Worm (Caenorhabditis elegans) whole organism, L4/young adult: ENCODE data around the gene lpr-6.

Source experiments
- W03F9.2 ChIP-seq: fragments of 150-350 bp; optimal IDR thresholded peaks from 2 replicates; lab custom pipeline; 2014; ENCODE audit warnings: missing biosample characterization, missing genetic modification characterization
- dao-5 ChIP-seq: sonication (generic microtip); optimal IDR thresholded peaks from 2 replicates; lab custom pipeline; 2016; ENCODE audit warnings: missing genotype, missing genetic modification characterization, moderate library complexity, missing compliant biosample characterization
- him-1 ChIP-seq: sonication (generic microtip); optimal IDR thresholded peaks from 2 replicates; lab custom pipeline; 2016; ENCODE audit warnings: missing genotype, missing genetic modification reagents, missing genetic modification characterization, missing compliant biosample characterization

lpr-6 gene

DNA sequence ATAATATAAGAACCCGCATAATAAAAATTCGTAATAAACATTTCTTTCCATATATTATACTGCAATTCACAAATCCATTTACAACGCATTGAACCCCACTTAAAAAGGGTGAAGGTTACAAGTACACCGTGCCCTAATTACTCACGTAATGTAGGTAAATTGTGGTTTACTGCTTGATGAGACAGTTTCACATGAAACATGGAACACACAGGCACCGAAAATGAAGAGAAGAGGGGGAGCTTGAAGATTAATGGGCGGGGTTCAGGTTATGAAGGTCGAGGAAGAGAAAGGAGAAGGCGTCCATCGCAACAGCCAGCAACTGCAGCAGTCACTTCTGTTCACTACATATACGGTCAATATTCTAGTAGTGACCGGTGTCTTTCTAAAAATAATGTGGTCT, at the start of gene lpr-6:
Gene lpr-6, plus strand, starts transcription at position 251 of the 400 bp plus-strand sequence.
- TF ChIP-seq him-1 (tag; lab: Kevin White, UChicago): no peak
- no peak for TF ChIP-seq dao-5 (tag; lab: Kevin White, UChicago)
- no peak for TF ChIP-seq W03F9.2 (tag; lab: Kevin White, UChicago)

DNA sequence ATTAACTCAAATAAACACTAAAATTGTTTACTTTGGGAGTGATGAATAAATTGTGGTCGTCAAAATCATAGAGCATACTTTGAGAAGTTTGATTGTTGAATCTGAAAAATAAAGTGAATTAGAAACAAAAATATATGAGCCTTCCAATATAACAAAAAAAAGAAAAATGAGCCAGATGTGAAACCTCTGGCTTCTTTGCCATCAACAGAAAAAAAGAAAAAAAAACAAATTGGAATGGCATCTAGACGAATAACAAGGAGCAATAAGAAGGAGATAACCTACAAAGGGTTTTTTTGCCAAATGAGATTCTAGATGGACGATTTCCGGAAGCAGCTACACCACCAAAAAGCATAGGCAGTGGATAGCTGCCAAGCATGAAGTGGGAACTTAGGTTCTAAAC, 49.2 kb upstream of the lpr-6 start, which contains the start of gene F58A3.4:
Gene F58A3.4, minus strand, starts transcription at position 101 of the 400 bp plus-strand sequence.
- no peak for TF ChIP-seq W03F9.2 (tag; lab: Kevin White, UChicago)
- no peak for TF ChIP-seq him-1 (tag; lab: Kevin White, UChicago)
- no peak for TF ChIP-seq dao-5 (tag; lab: Kevin White, UChicago)

DNA sequence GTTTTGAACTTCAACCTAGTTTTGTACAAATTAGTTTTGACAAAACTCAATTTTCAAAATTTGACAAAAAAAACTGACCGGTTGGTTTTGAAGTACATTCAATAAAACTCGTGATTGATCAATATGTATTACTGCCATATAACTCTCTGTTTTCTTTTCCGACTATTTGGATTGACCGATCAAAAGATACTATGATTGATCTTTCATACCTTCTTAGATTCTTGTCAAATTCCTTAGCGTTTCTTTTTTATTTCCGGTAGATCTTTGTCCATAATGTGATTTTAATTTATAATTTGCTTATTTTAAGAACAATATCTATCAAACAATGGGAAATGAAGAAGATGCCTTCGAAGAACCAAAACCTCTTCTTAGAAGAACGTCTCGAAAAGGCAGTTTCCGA, 47.5 kb upstream of the lpr-6 start, which contains the start of gene F58A3.3:
Gene F58A3.3, plus strand, starts transcription at position 301 of the 400 bp plus-strand sequence.
- TF ChIP-seq W03F9.2 (tag; lab: Kevin White, UChicago) (no peak), dao-5 (tag; lab: Kevin White, UChicago) (no peak), him-1 (tag; lab: Kevin White, UChicago) (no peak)

DNA sequence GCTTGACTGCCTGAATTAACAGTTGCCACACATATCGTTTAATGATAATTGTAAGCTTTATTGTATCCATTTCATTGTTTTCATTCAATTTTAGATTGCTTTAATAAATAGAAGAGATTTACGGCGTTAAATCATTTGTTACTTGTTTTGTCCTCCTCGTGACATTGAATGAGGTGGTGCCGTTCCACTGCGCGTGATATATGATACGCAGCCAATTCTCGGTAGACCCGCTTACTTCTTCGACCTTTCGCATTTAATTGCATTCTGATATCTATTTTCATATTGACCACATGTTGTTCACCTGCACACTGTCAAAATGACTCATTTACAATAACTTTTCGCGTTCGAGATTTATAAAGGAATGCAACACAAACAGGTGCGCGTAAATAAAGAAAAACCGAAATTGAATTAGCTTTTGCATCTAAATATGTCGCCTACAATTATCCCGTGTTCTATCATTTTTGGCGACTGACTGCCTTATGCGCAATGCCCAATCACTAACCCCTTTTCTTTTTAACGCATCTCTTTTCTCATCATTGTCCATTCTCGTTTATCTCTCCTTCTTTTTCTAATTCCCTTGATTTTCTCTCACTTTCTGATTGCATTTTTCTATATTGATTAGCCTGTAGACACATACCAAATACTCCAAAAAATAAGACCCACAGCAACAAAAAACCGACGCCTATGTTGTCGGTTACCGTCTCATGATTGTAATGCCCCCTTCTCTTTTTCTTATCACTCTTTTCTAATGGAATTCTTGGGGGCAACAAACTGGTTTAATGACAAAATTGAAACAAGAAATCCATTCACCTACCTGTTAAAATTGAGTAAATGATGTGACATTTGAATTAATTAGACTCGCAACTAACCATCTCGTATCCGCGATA, 45.2 kb upstream of the lpr-6 start:
- TF ChIP-seq him-1 (tag; lab: Kevin White, UChicago) (no peak), dao-5 (tag; lab: Kevin White, UChicago) (no peak), W03F9.2 (tag; lab: Kevin White, UChicago) (no peak)

DNA sequence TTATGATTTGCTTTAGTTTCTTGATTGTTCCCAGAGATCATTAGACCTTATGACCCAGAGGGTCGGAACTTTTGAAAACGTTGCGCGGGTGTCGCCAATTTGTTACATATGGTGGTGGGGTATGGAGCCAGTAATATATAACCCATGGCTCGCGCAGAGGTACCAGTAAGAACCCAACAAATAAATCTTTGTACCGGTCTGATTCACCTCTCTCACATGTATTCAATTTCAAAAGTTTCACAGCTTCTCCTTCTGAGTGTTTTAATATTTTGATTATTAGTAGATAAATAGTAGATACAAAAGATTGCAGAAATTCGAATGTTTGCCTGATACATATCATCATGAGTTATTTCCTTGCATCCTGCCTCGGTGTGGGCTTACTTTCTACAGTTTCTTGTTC, 43.7 kb upstream of the lpr-6 start, which contains the start of gene egl-15:
Gene egl-15, plus strand, starts transcription at position 301 of the 400 bp plus-strand sequence.
- TF ChIP-seq him-1 (tag; lab: Kevin White, UChicago) (no peak), dao-5 (tag; lab: Kevin White, UChicago) (no peak), W03F9.2 (tag; lab: Kevin White, UChicago) (no peak)

DNA sequence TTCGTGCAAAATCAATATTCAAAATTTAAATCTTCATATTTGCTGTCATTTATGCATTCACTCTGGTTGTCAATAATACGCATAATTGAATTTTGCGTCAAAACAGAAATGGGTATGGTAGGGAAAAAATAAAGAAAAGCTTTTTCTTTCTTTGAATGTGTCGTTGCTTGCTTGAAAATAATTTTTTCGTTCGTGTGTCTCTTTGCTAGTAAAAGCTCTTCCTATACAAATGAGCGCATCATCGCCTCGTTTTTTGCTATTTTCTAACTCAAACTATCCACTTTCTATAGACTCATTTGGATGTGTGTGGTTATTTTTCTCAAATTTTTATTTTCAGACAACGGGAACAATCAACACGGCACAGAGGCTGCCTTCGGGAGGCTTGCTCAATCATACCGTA, 31.2 kb upstream of the lpr-6 start, which contains the start of gene ldb-1:
Gene ldb-1, plus strand, starts transcription at position 301 of the 400 bp plus-strand sequence.
- no peak for TF ChIP-seq dao-5 (tag; lab: Kevin White, UChicago)
- no peak for TF ChIP-seq him-1 (tag; lab: Kevin White, UChicago)
- TF ChIP-seq W03F9.2 (tag; lab: Kevin White, UChicago): no peak

DNA sequence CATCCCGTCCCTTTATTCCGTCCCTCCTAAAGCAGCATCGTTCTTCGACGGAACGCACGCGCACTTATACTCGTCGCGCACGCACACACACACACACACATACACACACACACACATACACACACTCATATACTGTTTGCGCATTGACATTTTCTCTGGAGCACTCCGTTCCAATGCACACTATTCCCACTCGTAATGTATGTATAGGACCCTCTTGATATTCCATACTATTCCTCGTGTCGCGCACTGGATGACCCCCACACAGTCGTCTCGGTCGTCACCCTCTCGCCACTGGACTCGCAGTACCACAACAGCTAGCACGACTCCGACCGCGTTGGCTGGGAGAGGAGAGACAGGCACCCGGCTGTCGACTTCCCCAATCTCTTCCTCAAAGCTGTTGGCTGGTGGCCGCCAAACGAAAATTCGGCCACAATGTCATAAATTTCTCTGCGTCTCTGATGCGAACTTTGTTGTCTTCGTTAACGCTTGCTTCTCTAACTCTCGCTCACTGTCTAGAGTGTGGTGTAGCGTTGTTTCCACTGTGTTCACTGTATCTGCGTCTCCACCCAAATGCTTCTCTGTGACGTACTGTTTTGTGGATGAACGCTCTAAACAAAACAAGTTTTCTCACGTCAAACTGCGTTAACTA, 28.6 kb upstream of the lpr-6 start:
- TF ChIP-seq dao-5 (tag; lab: Kevin White, UChicago) (peak; percentile 1), him-1 (tag; lab: Kevin White, UChicago) (peak; percentile 97), W03F9.2 (tag; lab: Kevin White, UChicago) (peak; percentile 54)

DNA sequence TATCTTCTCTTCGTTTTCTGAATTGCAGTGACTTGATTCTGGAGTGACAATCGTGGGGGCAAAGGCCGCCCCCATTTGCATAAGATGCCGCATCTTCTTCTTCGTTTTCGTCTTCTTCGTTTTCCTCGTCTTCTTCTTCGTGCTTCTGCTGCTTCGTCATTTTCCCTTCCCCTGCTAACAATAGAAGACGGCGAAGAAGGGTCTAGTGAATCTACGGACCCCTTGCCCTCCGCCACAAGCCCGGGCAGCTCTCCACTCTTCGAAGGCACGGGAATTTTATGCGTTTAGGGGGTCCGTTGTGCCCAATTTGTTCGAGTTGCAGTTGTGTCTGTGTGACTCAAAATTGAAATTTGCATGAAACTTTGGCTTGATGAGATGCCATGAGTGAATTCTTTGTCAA, 27.9 kb upstream of the lpr-6 start:
- TF ChIP-seq W03F9.2 (tag; lab: Kevin White, UChicago): no peak
- TF ChIP-seq dao-5 (tag; lab: Kevin White, UChicago): no peak
- no peak for TF ChIP-seq him-1 (tag; lab: Kevin White, UChicago)

DNA sequence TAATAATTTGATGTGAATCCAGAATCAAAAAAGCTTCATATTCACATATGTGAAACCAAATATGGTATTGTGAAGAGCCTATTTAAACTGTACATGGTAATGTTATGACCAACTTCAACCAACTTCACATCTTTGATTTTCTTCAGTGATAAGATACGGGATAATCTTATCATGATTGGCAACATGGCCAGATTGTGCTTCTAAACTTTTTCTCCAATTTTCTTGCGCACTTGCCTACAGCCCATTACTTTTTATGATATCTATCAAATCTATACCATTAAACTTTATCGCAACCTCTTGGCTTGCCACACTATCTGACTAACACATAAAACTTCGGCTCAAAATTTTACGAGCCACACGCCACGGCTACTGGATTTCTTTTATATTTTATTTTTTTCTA, 27.4 kb upstream of the lpr-6 start:
- no peak for TF ChIP-seq W03F9.2 (tag; lab: Kevin White, UChicago)

DNA sequence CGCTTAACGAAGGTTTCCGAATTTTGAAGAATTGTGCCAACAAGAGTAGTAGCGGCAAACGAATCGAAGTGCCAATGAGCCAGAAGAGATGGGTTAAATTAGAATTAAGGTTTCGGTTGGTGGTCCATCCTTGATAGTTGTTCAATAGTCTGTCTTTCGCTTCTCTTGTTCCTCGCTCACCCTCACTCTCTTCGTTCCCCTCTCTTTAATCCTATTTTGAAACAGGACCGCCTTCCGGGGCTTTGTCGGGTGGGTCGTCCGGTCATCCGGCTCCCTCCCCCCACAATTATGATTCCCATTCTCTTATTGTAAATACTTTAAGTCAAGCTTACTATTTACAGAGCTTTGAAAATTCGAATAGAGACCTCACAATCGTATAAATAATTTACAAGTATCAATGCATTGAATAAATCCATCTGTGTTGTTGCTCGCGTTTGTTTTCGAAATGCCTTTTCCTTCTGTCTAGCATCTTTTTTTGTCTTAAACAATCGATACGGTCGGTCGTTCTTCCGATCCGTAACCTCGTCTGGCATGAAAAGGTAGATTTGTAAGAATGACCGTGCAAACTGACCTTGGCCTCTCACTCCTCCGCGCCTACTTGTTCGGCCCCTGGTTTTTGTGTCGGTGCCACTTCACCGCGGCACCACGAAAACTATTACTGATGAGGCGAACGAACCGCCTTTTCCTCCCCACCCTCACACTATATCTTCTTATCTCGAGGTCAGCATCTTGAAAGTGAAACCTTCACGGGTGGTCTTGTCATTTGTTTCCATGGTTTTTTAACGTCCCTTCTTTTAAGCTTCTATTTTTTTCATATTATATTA, 26.5 kb upstream of the lpr-6 start:
- TF ChIP-seq W03F9.2 (tag; lab: Kevin White, UChicago): no peak
- TF ChIP-seq him-1 (tag; lab: Kevin White, UChicago): no peak
- TF ChIP-seq dao-5 (tag; lab: Kevin White, UChicago): no peak

DNA sequence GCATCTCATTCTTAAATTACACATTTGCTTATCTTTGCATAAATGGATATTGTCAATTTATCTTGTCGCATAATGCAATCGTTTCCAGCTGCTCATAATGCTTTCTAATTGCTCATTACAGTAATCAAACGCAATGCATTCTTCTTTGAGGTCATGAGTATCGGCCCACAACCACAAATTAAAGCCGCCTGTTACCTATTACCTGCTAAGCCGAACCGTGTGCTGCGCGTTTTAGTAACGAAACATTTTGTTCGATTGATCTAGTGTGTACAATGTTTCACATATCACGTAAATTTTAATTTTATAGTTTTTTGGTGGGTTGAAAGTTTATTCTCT, 25.9 kb upstream of the lpr-6 start:
- no peak for TF ChIP-seq him-1 (tag; lab: Kevin White, UChicago)
- TF ChIP-seq dao-5 (tag; lab: Kevin White, UChicago): no peak
- TF ChIP-seq W03F9.2 (tag; lab: Kevin White, UChicago): no peak

DNA sequence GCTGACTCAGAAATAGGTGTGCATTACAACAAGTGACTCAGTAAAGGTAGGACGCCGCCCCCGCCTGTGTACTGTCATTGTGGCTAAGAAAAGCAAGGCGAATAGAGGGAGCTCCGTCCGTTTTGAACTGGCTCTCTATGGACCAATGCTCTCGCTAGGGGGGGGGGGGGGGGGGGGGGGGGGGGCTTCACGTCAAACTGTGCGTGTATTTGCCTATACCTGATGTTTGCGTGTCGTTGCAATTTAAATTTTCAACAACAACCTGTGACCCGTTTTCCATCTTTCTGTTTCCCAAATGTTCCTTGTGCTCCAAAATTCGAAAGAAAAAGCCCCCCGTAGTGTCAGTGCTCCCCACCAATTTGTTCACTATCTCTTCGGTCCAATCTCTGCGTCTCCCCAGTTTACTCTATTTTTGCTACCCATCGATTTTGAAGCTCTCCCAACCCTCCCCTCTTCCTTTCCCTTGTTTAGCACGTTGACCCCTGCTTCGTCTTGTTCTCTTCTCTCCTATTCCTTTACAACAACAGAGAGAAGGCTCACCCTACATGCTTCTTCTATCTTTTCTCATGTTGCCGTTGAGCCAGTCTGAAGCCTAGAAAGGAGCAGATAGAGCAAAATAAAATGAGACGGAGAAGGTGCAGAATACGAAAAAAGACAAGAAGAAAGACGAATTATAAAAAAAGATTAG, 25.2 kb upstream of the lpr-6 start:
- TF ChIP-seq dao-5 (tag; lab: Kevin White, UChicago) (no peak), him-1 (tag; lab: Kevin White, UChicago) (peak; percentile 54)
